Fruit fly (Drosophila melanogaster) whole organism, wandering third instar larva: Measurements from ENCODE around the gene bys.

Source experiments
- CG32264 ChIP-seq: fragments of 200-800 bp; sonication (Bioruptor generic); optimal IDR thresholded peaks from 2 replicates; lab custom pipeline; 2016; ENCODE audit warnings: missing biosample characterization, missing genetic modification characterization
- CG9705 ChIP-seq: fragments of 200-800 bp; sonication (Bioruptor generic); optimal IDR thresholded peaks from 2 replicates; lab custom pipeline; 2018; ENCODE audit warnings: missing biosample characterization, mild to moderate bottlenecking, missing genetic modification characterization
- CrebA ChIP-seq: fragments of 200-800 bp; sonication (Bioruptor generic); optimal IDR thresholded peaks from 2 replicates; lab custom pipeline; 2016; ENCODE audit warnings: missing biosample characterization, mild to moderate bottlenecking, missing genetic modification characterization, borderline replicate concordance
- Dfd ChIP-seq: fragments of >200 bp; optimal IDR thresholded peaks from 2 replicates; lab custom pipeline; 2017; ENCODE audit warnings: missing biosample characterization, missing genetic modification characterization
- Dif ChIP-seq: fragments of 200-275, 200-300 bp; sonication (Bioruptor generic); optimal IDR thresholded peaks from 2 replicates; lab custom pipeline; 2018; ENCODE audit warnings: missing biosample characterization, missing genetic modification characterization; ENCODE audit not compliant: partially characterized antibody
- GATAd ChIP-seq: sonication (Bioruptor generic); optimal IDR thresholded peaks from 2 replicates; lab custom pipeline; 2016; ENCODE audit warnings: missing biosample characterization, missing genetic modification characterization
- Hnf4 ChIP-seq: fragments of 200-800 bp; sonication (Bioruptor generic); optimal IDR thresholded peaks from 2 replicates; lab custom pipeline; 2016; ENCODE audit warnings: missing biosample characterization, mild to moderate bottlenecking, missing genetic modification characterization
- Hr78 ChIP-seq: fragments of >200 bp; optimal IDR thresholded peaks from 2 replicates; lab custom pipeline; 2017; ENCODE audit warnings: missing biosample characterization, missing genetic modification characterization
- Hr83 ChIP-seq: fragments of 200-300 bp; sonication (Bioruptor generic); optimal IDR thresholded peaks from 2 replicates; lab custom pipeline; 2016; ENCODE audit warnings: missing biosample characterization, mild to moderate bottlenecking, missing genetic modification characterization, moderate library complexity; ENCODE audit not compliant: poor library complexity, severe bottlenecking
- Jra ChIP-seq: sonication (Bioruptor generic); optimal IDR thresholded peaks from 2 replicates; lab custom pipeline; 2016; ENCODE audit warnings: missing biosample characterization, missing genetic modification characterization
- Mio ChIP-seq: sonication (Bioruptor generic); optimal IDR thresholded peaks from 2 replicates; lab custom pipeline; 2016; ENCODE audit warnings: missing biosample characterization, missing genetic modification characterization
- Myc ChIP-seq: fragments of >200 bp; optimal IDR thresholded peaks from 2 replicates; lab custom pipeline; 2017
- N ChIP-seq: fragments of >200 bp; optimal IDR thresholded peaks from 2 replicates; lab custom pipeline; 2018; ENCODE audit warnings: missing biosample characterization, missing external identifiers, missing genetic modification characterization
- OdsH ChIP-seq: fragments of 200-800 bp; sonication (Bioruptor generic); optimal IDR thresholded peaks from 2 replicates; lab custom pipeline; 2016; ENCODE audit warnings: missing biosample characterization, mild to moderate bottlenecking, missing genetic modification characterization
- Rel ChIP-seq, 2 experiments: fragments of 200-800 bp; sonication (Bioruptor generic) in 1 of 2; optimal IDR thresholded peaks; 2 replicates in 1 of 2; 3 replicates in 1 of 2; lab custom pipeline; 2016 to 2019; ENCODE audit warnings: mild to moderate bottlenecking in 2 of 2, missing biosample characterization in 2 of 2, missing genetic modification characterization in 2 of 2, moderate library complexity in 1 of 2
- Sp1 ChIP-seq: fragments of 200-800 bp; sonication (Bioruptor generic); optimal IDR thresholded peaks from 3 replicates; lab custom pipeline; 2019; ENCODE audit warnings: missing biosample characterization, mild to moderate bottlenecking, missing genetic modification characterization, moderate library complexity
- Vsx2 ChIP-seq: fragments of 200-300, 225-300 bp; sonication (Bioruptor generic); optimal IDR thresholded peaks from 2 replicates; lab custom pipeline; 2018; ENCODE audit warnings: missing biosample characterization, missing genetic modification characterization; ENCODE audit not compliant: partially characterized antibody
- br ChIP-seq: fragments of 200-800 bp; sonication (Bioruptor generic); optimal IDR thresholded peaks from 2 replicates; lab custom pipeline; 2016; ENCODE audit warnings: missing biosample characterization, missing genetic modification characterization
- brk ChIP-seq: fragments of 200-800 bp; sonication (Bioruptor generic); optimal IDR thresholded peaks from 2 replicates; lab custom pipeline; 2016; ENCODE audit warnings: missing biosample characterization, mild to moderate bottlenecking, missing genetic modification characterization
- dl ChIP-seq, 2 experiments: fragments of 175-275, 200-275 bp in 1 of 2; fragments of 200-275 bp in 1 of 2; sonication (Bioruptor generic); optimal IDR thresholded peaks; lab custom pipeline; 2018; ENCODE audit warnings: mild to moderate bottlenecking in 2 of 2, missing biosample characterization in 2 of 2, missing genetic modification characterization in 2 of 2, moderate library complexity in 2 of 2; ENCODE audit not compliant: partially characterized antibody in 2 of 2, insufficient read depth in 1 of 2
- dmrt93B ChIP-seq: fragments of 200-800 bp; sonication (Bioruptor generic); optimal IDR thresholded peaks from 2 replicates; lab custom pipeline; 2018; ENCODE audit warnings: missing biosample characterization, mild to moderate bottlenecking, missing genetic modification characterization
- dsf ChIP-seq: sonication (Bioruptor generic); optimal IDR thresholded peaks from 2 replicates; lab custom pipeline; 2016; ENCODE audit warnings: missing biosample characterization, missing genetic modification characterization, borderline replicate concordance
- ey ChIP-seq: fragments of 200-800 bp; sonication (Bioruptor generic); optimal IDR thresholded peaks from 2 replicates; lab custom pipeline; 2016; ENCODE audit warnings: missing biosample characterization, missing genetic modification characterization
- foxo ChIP-seq, 2 experiments: fragments of 200-800 bp; sonication (Bioruptor generic); optimal IDR thresholded peaks; 2 replicates in 1 of 2; 3 replicates in 1 of 2; lab custom pipeline; 2016 to 2017; ENCODE audit warnings: missing biosample characterization in 2 of 2, missing genetic modification characterization in 2 of 2
- fru ChIP-seq: fragments of 200-800 bp; sonication (Bioruptor generic); optimal IDR thresholded peaks from 3 replicates; lab custom pipeline; 2016; ENCODE audit warnings: missing biosample characterization, mild to moderate bottlenecking, missing genetic modification characterization
- h ChIP-seq: fragments of 200-800 bp; sonication (Bioruptor generic); optimal IDR thresholded peaks from 3 replicates; lab custom pipeline; 2016; ENCODE audit warnings: missing biosample characterization, mild to moderate bottlenecking, missing genetic modification characterization
- jim ChIP-seq: fragments of 175-275, 200-325 bp; sonication (Bioruptor generic); optimal IDR thresholded peaks from 2 replicates; lab custom pipeline; 2016; ENCODE audit warnings: missing biosample characterization, mild to moderate bottlenecking, missing genetic modification characterization
- pan ChIP-seq: fragments of >200 bp; optimal IDR thresholded peaks from 2 replicates; lab custom pipeline; 2017
- psq ChIP-seq: fragments of 200-800 bp; sonication (Bioruptor generic); optimal IDR thresholded peaks from 3 replicates; lab custom pipeline; 2017; ENCODE audit warnings: missing biosample characterization, mild to moderate bottlenecking, missing genetic modification characterization, moderate library complexity
- rgr ChIP-seq: fragments of 200-800 bp; sonication (Bioruptor generic); optimal IDR thresholded peaks from 3 replicates; lab custom pipeline; 2016; ENCODE audit warnings: missing biosample characterization, mild to moderate bottlenecking, missing genetic modification characterization
- sage ChIP-seq: fragments of 200-800 bp; sonication (Bioruptor generic); optimal IDR thresholded peaks from 2 replicates; lab custom pipeline; 2016; ENCODE audit warnings: missing biosample characterization, mild to moderate bottlenecking, missing genetic modification characterization
- sv ChIP-seq: fragments of 200-800 bp; sonication (Bioruptor generic); optimal IDR thresholded peaks from 3 replicates; lab custom pipeline; 2016; ENCODE audit warnings: missing biosample characterization, missing genetic modification characterization
- usp ChIP-seq: fragments of >200 bp; optimal IDR thresholded peaks from 2 replicates; lab custom pipeline; 2017; ENCODE audit warnings: missing biosample characterization, missing genetic modification characterization
- woc ChIP-seq: sonication (Bioruptor generic); optimal IDR thresholded peaks from 2 replicates; lab custom pipeline; 2016; ENCODE audit warnings: missing biosample characterization, mild to moderate bottlenecking, missing genetic modification characterization

Gene bys

dm6 chrX:7857873-7858272 lies 43.8 kb upstream of the bys start, which contains the start of gene CG1409:
Gene CG1409, plus strand, starts transcription at chrX:7858173.
- TF ChIP-seq Jra (no peak), CrebA (no peak), fru (GFP tag; lab: Kevin White, UChicago) (no peak), dl (GFP tag; optimal IDR thresholded peaks at IDR 0.05; lab: Kevin White, UChicago; ENCODE audit: insufficient read depth in 1 of 2, partially characterized antibody in 2 of 2) (no peak), Mio (GFP tag; lab: Kevin White, UChicago) (no peak), Sp1 (GFP tag; lab: Kevin White, UChicago) (no peak), Hnf4 (no peak), Hr78 (no peak), woc (GFP tag; lab: Kevin White, UChicago) (no peak), pan (lab: Kevin White, UChicago) (no peak), dmrt93B (GFP tag; lab: Kevin White, UChicago) (no peak), Dfd (GFP tag; lab: Kevin White, UChicago) (no peak), psq (GFP tag; lab: Kevin White, UChicago) (no peak), Myc (no peak), CG32264 (GFP tag; lab: Kevin White, UChicago) (no peak), Vsx2 (GFP tag; lab: Kevin White, UChicago) (no peak)

dm6 chrX:7866868-7867267 lies 34.8 kb upstream of the bys start, which contains the start of gene Ir7b:
Gene Ir7b, minus strand, starts transcription at chrX:7866968.
- no peak for TF ChIP-seq ey (GFP tag; lab: Kevin White, UChicago)
- no peak for TF ChIP-seq usp
- no peak for TF ChIP-seq woc (GFP tag; lab: Kevin White, UChicago)
- no peak for TF ChIP-seq Hnf4
- TF ChIP-seq dsf (GFP tag; lab: Kevin White, UChicago), result no peak
- TF ChIP-seq Mio (GFP tag; lab: Kevin White, UChicago), result no peak
- TF ChIP-seq brk (GFP tag; lab: Kevin White, UChicago), result no peak
- TF ChIP-seq Dfd (GFP tag; lab: Kevin White, UChicago), result no peak
- no peak for TF ChIP-seq pan (lab: Kevin White, UChicago)
- TF ChIP-seq h (GFP tag; lab: Kevin White, UChicago), result no peak
- TF ChIP-seq CG9705, result no peak
- no peak for TF ChIP-seq N (GFP tag; lab: Kevin White, UChicago)
- no peak for TF ChIP-seq rgr (GFP tag; lab: Kevin White, UChicago)
- TF ChIP-seq Myc, result no peak
- no peak for TF ChIP-seq sv (GFP tag; lab: Kevin White, UChicago)

dm6 chrX:7873172-7873930 lies 28.3 kb upstream of the bys start, which contains the start of gene dec:
Gene dec, minus strand, starts transcription at chrX:7873222.
- TF ChIP-seq br (GFP tag; lab: Kevin White, UChicago), result no peak
- no peak for TF ChIP-seq Hnf4
- no peak for TF ChIP-seq foxo (GFP tag; optimal IDR thresholded peaks at IDR 0.05; lab: Kevin White, UChicago)
- TF ChIP-seq sage (GFP tag; lab: Kevin White, UChicago), result no peak
- TF ChIP-seq CG9705, result no peak
- TF ChIP-seq Hr78, result no peak
- no peak for TF ChIP-seq usp
- no peak for TF ChIP-seq jim (GFP tag; lab: Kevin White, UChicago)
- no peak for TF ChIP-seq ey (GFP tag; lab: Kevin White, UChicago)
- no peak for TF ChIP-seq psq (GFP tag; lab: Kevin White, UChicago)

dm6 chrX:7874094-7874493 lies 27.6 kb upstream of the bys start, which contains the start of gene Ir7c:
Gene Ir7c, plus strand, starts transcription at chrX:7874394.
- TF ChIP-seq OdsH (GFP tag; lab: Kevin White, UChicago), result no peak
- TF ChIP-seq usp, result no peak
- TF ChIP-seq h (GFP tag; lab: Kevin White, UChicago), result no peak
- TF ChIP-seq Hr83, result no peak
- no peak for TF ChIP-seq br (GFP tag; lab: Kevin White, UChicago)
- TF ChIP-seq Vsx2 (GFP tag; lab: Kevin White, UChicago), result no peak
- no peak for TF ChIP-seq Dif (GFP tag; lab: Kevin White, UChicago)
- TF ChIP-seq GATAd (GFP tag; lab: Kevin White, UChicago), result no peak
- no peak for TF ChIP-seq rgr (GFP tag; lab: Kevin White, UChicago)
- TF ChIP-seq Rel (GFP tag; optimal IDR thresholded peaks at IDR 0.05; lab: Kevin White, UChicago), result no peak
- TF ChIP-seq Rel (tag; optimal IDR thresholded peaks at IDR 0.05; lab: Kevin White, UChicago), result no peak
- no peak for TF ChIP-seq psq (GFP tag; lab: Kevin White, UChicago)
- no peak for TF ChIP-seq jim (GFP tag; lab: Kevin White, UChicago)
- no peak for TF ChIP-seq fru (GFP tag; lab: Kevin White, UChicago)
- TF ChIP-seq, all 38 proteins: peak for 0
